Worm (Caenorhabditis elegans) whole organism, L2 larva: ENCODE data around the gene D1053.3.

Experiments used
- C34F6.9 ChIP-seq: fragments of 150-350 bp; optimal IDR thresholded peaks from 2 replicates; lab custom pipeline; 2014; ENCODE audit warnings: missing biosample characterization, missing genetic modification characterization
- F13H6.1 ChIP-seq: sonication (generic microtip); optimal IDR thresholded peaks from 2 replicates; lab custom pipeline; 2016; ENCODE audit warnings: missing genetic modification characterization, missing compliant biosample characterization
- R02D3.7 ChIP-seq: fragments of 150-350 bp; optimal IDR thresholded peaks from 2 replicates; lab custom pipeline; 2014; ENCODE audit warnings: missing biosample characterization, missing genetic modification characterization
- Y55F3AM.14 ChIP-seq: fragments of 200-800 bp; sonication (Bioruptor generic); optimal IDR thresholded peaks from 2 replicates; lab custom pipeline; 2018; ENCODE audit warnings: mild to moderate bottlenecking, missing genetic modification characterization, missing compliant biosample characterization
- ZK546.5 ChIP-seq: sonication (generic microtip); optimal IDR thresholded peaks from 2 replicates; lab custom pipeline; 2017; ENCODE audit warnings: missing biosample characterization, missing genetic modification characterization
- alr-1 ChIP-seq: fragments of 150-350 bp; optimal IDR thresholded peaks from 2 replicates; lab custom pipeline; 2014; ENCODE audit warnings: missing biosample characterization, missing genetic modification characterization
- aly-2 ChIP-seq: fragments of 150-350 bp; optimal IDR thresholded peaks from 2 replicates; lab custom pipeline; 2014; ENCODE audit warnings: missing biosample characterization, missing genetic modification characterization
- ama-1 ChIP-seq: fragments of 150-350 bp; optimal IDR thresholded peaks from 2 replicates; lab custom pipeline; 2018; ENCODE audit warnings: inconsistent platforms
- blmp-1 ChIP-seq: sonication (generic microtip); optimal IDR thresholded peaks from 2 replicates; lab custom pipeline; 2017; ENCODE audit warnings: missing genetic modification characterization, mild to moderate bottlenecking, missing compliant biosample characterization, antibody characterized with exemption, moderate library complexity; ENCODE audit not compliant: insufficient read depth
- ceh-16 ChIP-seq: fragments of 150-350 bp; optimal IDR thresholded peaks from 2 replicates; lab custom pipeline; 2014; ENCODE audit warnings: missing biosample characterization, missing genetic modification characterization
- ceh-82 ChIP-seq: fragments of 150-350 bp; optimal IDR thresholded peaks from 2 replicates; lab custom pipeline; 2014; ENCODE audit warnings: missing biosample characterization, missing genetic modification characterization
- crh-2 ChIP-seq: sonication (generic microtip); optimal IDR thresholded peaks from 2 replicates; lab custom pipeline; 2017; ENCODE audit warnings: missing biosample characterization, missing genetic modification characterization
- dmd-4 ChIP-seq: sonication (generic microtip); optimal IDR thresholded peaks from 2 replicates; lab custom pipeline; 2017; ENCODE audit warnings: missing biosample characterization, missing genetic modification characterization
- egl-27 ChIP-seq: sonication (generic microtip); optimal IDR thresholded peaks from 3 replicates; lab custom pipeline; 2017; ENCODE audit warnings: missing biosample characterization, missing genetic modification reagents, missing genetic modification characterization
- elt-1 ChIP-seq: fragments of 150-350 bp; optimal IDR thresholded peaks from 2 replicates; lab custom pipeline; 2014; ENCODE audit warnings: missing biosample characterization, missing genetic modification characterization
- elt-3 ChIP-seq: sonication (generic microtip); optimal IDR thresholded peaks from 2 replicates; lab custom pipeline; 2017; ENCODE audit warnings: missing biosample characterization, missing genetic modification characterization
- fos-1 ChIP-seq: fragments of 150-350 bp; optimal IDR thresholded peaks from 2 replicates; lab custom pipeline; 2014; ENCODE audit warnings: missing biosample characterization, missing genetic modification characterization
- gmeb-1 ChIP-seq: fragments of 150-350 bp; optimal IDR thresholded peaks from 2 replicates; lab custom pipeline; 2014; ENCODE audit warnings: missing biosample characterization, missing genetic modification characterization
- lin-11 ChIP-seq: fragments of 150-350 bp; sonication (generic microtip); optimal IDR thresholded peaks from 2 replicates; lab custom pipeline; 2014; ENCODE audit warnings: missing biosample characterization, missing genetic modification characterization, inconsistent platforms, mixed read lengths
- lin-13 ChIP-seq: fragments of 150-350 bp; optimal IDR thresholded peaks from 2 replicates; lab custom pipeline; 2014; ENCODE audit warnings: missing biosample characterization, missing genetic modification reagents, missing genetic modification characterization
- lin-39 ChIP-seq: fragments of 150-350 bp; optimal IDR thresholded peaks from 2 replicates; lab custom pipeline; 2014; ENCODE audit warnings: missing biosample characterization, missing genetic modification reagents, missing genetic modification characterization
- lsy-2 ChIP-seq, 2 experiments: fragments of 150-350 bp in 1 of 2; sonication (generic microtip) in 1 of 2; optimal IDR thresholded peaks; 2 replicates each; lab custom pipeline; 2014 to 2017; ENCODE audit warnings: missing biosample characterization in 2 of 2, missing genetic modification characterization in 2 of 2
- mab-5 ChIP-seq: fragments of 150-350 bp; optimal IDR thresholded peaks from 2 replicates; lab custom pipeline; 2014; ENCODE audit warnings: missing biosample characterization, missing genetic modification characterization
- mbf-1 ChIP-seq: sonication (generic microtip); optimal IDR thresholded peaks from 2 replicates; lab custom pipeline; 2017; ENCODE audit warnings: missing biosample characterization, missing genetic modification characterization
- mdl-1 ChIP-seq, 2 experiments: fragments of 150-350 bp in 1 of 2; sonication (generic microtip) in 1 of 2; optimal IDR thresholded peaks; 2 replicates each; lab custom pipeline; 2017; ENCODE audit warnings: missing biosample characterization in 2 of 2, missing genetic modification characterization in 2 of 2
- nhr-10 ChIP-seq: sonication (generic microtip); optimal IDR thresholded peaks from 2 replicates; lab custom pipeline; 2017; ENCODE audit warnings: missing biosample characterization, missing genetic modification characterization
- nhr-11 ChIP-seq: fragments of 150-350 bp; optimal IDR thresholded peaks from 2 replicates; lab custom pipeline; 2014; ENCODE audit warnings: missing biosample characterization, missing genetic modification characterization
- nhr-12 ChIP-seq: fragments of 150-350 bp; optimal IDR thresholded peaks from 2 replicates; lab custom pipeline; 2014; ENCODE audit warnings: missing biosample characterization, missing genetic modification characterization
- nhr-129 ChIP-seq: fragments of 150-350 bp; optimal IDR thresholded peaks from 2 replicates; lab custom pipeline; 2014; ENCODE audit warnings: missing biosample characterization, missing genetic modification characterization
- nhr-21 ChIP-seq: fragments of 150-350 bp; optimal IDR thresholded peaks from 2 replicates; lab custom pipeline; 2014; ENCODE audit warnings: missing biosample characterization, missing genetic modification characterization
- nhr-23 ChIP-seq: fragments of 150-350 bp; optimal IDR thresholded peaks from 2 replicates; lab custom pipeline; 2014; ENCODE audit warnings: missing biosample characterization, missing genetic modification reagents, missing genetic modification characterization
- nhr-25 ChIP-seq: fragments of 150-350 bp; sonication (generic microtip); optimal IDR thresholded peaks from 3 replicates; lab custom pipeline; 2014; ENCODE audit warnings: missing biosample characterization, missing genetic modification characterization
- nhr-6 ChIP-seq: fragments of 150-350 bp; optimal IDR thresholded peaks from 2 replicates; lab custom pipeline; 2014; ENCODE audit warnings: missing biosample characterization, missing genetic modification characterization
- nhr-77 ChIP-seq: fragments of 150-350 bp; optimal IDR thresholded peaks from 2 replicates; lab custom pipeline; 2014; ENCODE audit warnings: missing biosample characterization, missing genetic modification characterization
- peb-1 ChIP-seq: fragments of 150-350 bp; optimal IDR thresholded peaks from 2 replicates; lab custom pipeline; 2014; ENCODE audit warnings: missing biosample characterization, missing genetic modification characterization
- skn-1 ChIP-seq: sonication (generic microtip); optimal IDR thresholded peaks from 2 replicates; lab custom pipeline; 2017; ENCODE audit warnings: missing biosample characterization, missing genetic modification characterization
- sma-3 ChIP-seq: sonication (generic microtip); optimal IDR thresholded peaks from 2 replicates; lab custom pipeline; 2016; ENCODE audit warnings: missing genetic modification reagents, missing genetic modification characterization, missing compliant biosample characterization
- sma-9 ChIP-seq, 2 experiments: fragments of 150-350 bp in 1 of 2; sonication (generic microtip) in 1 of 2; optimal IDR thresholded peaks; 2 replicates each; lab custom pipeline; 2014 to 2016; ENCODE audit warnings: missing genetic modification characterization in 2 of 2, mild to moderate bottlenecking in 1 of 2, missing biosample characterization in 1 of 2, missing compliant biosample characterization in 1 of 2, missing genetic modification reagents in 1 of 2, moderate library complexity in 1 of 2
- snpc-4 ChIP-seq: fragments of 150-350 bp; optimal IDR thresholded peaks from 2 replicates; lab custom pipeline; 2014; ENCODE audit warnings: missing biosample characterization, missing genetic modification characterization
- unc-39 ChIP-seq: fragments of 150-350 bp; optimal IDR thresholded peaks from 2 replicates; lab custom pipeline; 2014; ENCODE audit warnings: missing biosample characterization, missing genetic modification characterization
- unc-55 ChIP-seq: fragments of 150-350 bp; sonication (generic microtip); optimal IDR thresholded peaks from 3 replicates; lab custom pipeline; 2014; ENCODE audit warnings: missing biosample characterization, missing genetic modification reagents, missing genetic modification characterization
- unc-62 ChIP-seq: fragments of 150-350 bp; optimal IDR thresholded peaks from 2 replicates; lab custom pipeline; 2014; ENCODE audit warnings: missing biosample characterization, missing genetic modification reagents, missing genetic modification characterization
- zag-1 ChIP-seq: fragments of 150-350 bp; optimal IDR thresholded peaks from 2 replicates; lab custom pipeline; 2014; ENCODE audit warnings: missing biosample characterization, missing genetic modification characterization
- ztf-1 ChIP-seq: fragments of 200-800 bp; sonication (Bioruptor generic); conservative IDR thresholded peaks from 2 replicates; pipeline ENCODE4 v1.3.6; 2022; ENCODE audit warnings: missing genetic modification characterization, missing compliant biosample characterization
- ztf-11 ChIP-seq: sonication (generic microtip); optimal IDR thresholded peaks from 2 replicates; lab custom pipeline; 2017; ENCODE audit warnings: missing biosample characterization, missing genetic modification characterization
- ztf-4 ChIP-seq: fragments of 150-350 bp; optimal IDR thresholded peaks from 2 replicates; lab custom pipeline; 2014; ENCODE audit warnings: missing biosample characterization, missing genetic modification characterization

The D1053.3 gene

ce11 chrX:11734110-11734509 is 2.8 kb downstream of the D1053.3 start:
- TF ChIP-seq nhr-21 (tag; lab: Kevin White, UChicago): no peak
- no peak for TF ChIP-seq Y55F3AM.14
- peak; percentile 66 for TF ChIP-seq fos-1
- TF ChIP-seq elt-1 (tag; lab: Kevin White, UChicago): no peak

ce11 chrX:11732752-11733151 is 4.2 kb downstream of the D1053.3 start:
- TF ChIP-seq peb-1 (tag; lab: Kevin White, UChicago): no peak
- no peak for TF ChIP-seq dmd-4
- no peak for TF ChIP-seq Y55F3AM.14
- no peak for TF ChIP-seq blmp-1 (tag; lab: Kevin White, UChicago)
- TF ChIP-seq snpc-4 (tag; lab: Kevin White, UChicago): no peak
- TF ChIP-seq fos-1: no peak
- no peak for TF ChIP-seq nhr-77 (tag; lab: Kevin White, UChicago)
- TF ChIP-seq nhr-10 (tag; lab: Kevin White, UChicago): no peak
- TF ChIP-seq mab-5 (tag; lab: Kevin White, UChicago): no peak
- no peak for TF ChIP-seq lsy-2 (tag; optimal IDR thresholded peaks at IDR 0.05; lab: Kevin White, UChicago)
- TF ChIP-seq elt-3 (tag; lab: Kevin White, UChicago): no peak
- no peak for TF ChIP-seq crh-2 (tag; lab: Kevin White, UChicago)
- no peak for TF ChIP-seq nhr-23 (tag; lab: Kevin White, UChicago)
- TF ChIP-seq mbf-1 (tag; lab: Kevin White, UChicago): no peak
- no peak for TF ChIP-seq egl-27 (tag; lab: Kevin White, UChicago)
- no peak for TF ChIP-seq C34F6.9 (tag; lab: Kevin White, UChicago)
- no peak for TF ChIP-seq lin-39 (tag; lab: Kevin White, UChicago)
- no peak for TF ChIP-seq skn-1 (tag; lab: Kevin White, UChicago)
- TF ChIP-seq nhr-12 (tag; lab: Kevin White, UChicago): no peak

- TF ChIP-seq nhr-6 (tag; lab: Kevin White, UChicago) (no peak), mdl-1 (tag; optimal IDR thresholded peaks at IDR 0.05; lab: Kevin White, UChicago) (peak; percentile 47 to 78), ztf-1 (GFP tag; lab: Robert Waterston, UW) (no peak), mab-5 (tag; lab: Kevin White, UChicago) (no peak), lin-11 (no peak), zag-1 (tag; lab: Kevin White, UChicago) (no peak), lin-13 (GFP tag; lab: Kevin White, UChicago) (no peak), ceh-16 (tag; lab: Kevin White, UChicago) (no peak), elt-1 (tag; lab: Kevin White, UChicago) (no peak), ZK546.5 (no peak), nhr-12 (tag; lab: Kevin White, UChicago) (no peak), ama-1 (lab: Kevin White, UChicago) (no peak), egl-27 (tag; lab: Kevin White, UChicago) (peak; percentile 9), snpc-4 (tag; lab: Kevin White, UChicago) (no peak), unc-55 (GFP tag; lab: Kevin White, UChicago) (no peak), R02D3.7 (tag; lab: Kevin White, UChicago) (no peak), nhr-21 (tag; lab: Kevin White, UChicago) (peak; percentile 18), lin-39 (tag; lab: Kevin White, UChicago) (no peak), C34F6.9 (tag; lab: Kevin White, UChicago) (no peak), fos-1 (peak; percentile 87), skn-1 (tag; lab: Kevin White, UChicago) (no peak), F13H6.1 (tag; lab: Kevin White, UChicago) (peak; percentile 45), blmp-1 (tag; lab: Kevin White, UChicago) (peak; percentile 5), nhr-23 (tag; lab: Kevin White, UChicago) (no peak), alr-1 (tag; lab: Kevin White, UChicago) (no peak), mbf-1 (tag; lab: Kevin White, UChicago) (no peak), crh-2 (tag; lab: Kevin White, UChicago) (peak; percentile 89), aly-2 (no peak), Y55F3AM.14 (no peak), ceh-82 (tag; lab: Kevin White, UChicago) (no peak), sma-3 (GFP tag; lab: Kevin White, UChicago) (peak; percentile 72), nhr-25 (tag; lab: Kevin White, UChicago) (no peak), dmd-4 (no peak), sma-9 (GFP tag; optimal IDR thresholded peaks at IDR 0.05; lab: Kevin White, UChicago) (peak; percentile 97), sma-9 (tag; optimal IDR thresholded peaks at IDR 0.05; lab: Kevin White, UChicago) (no peak), gmeb-1 (peak; percentile 40), unc-62 (GFP tag; lab: Kevin White, UChicago) (no peak), ztf-11 (no peak), lsy-2 (tag; optimal IDR thresholded peaks at IDR 0.05; lab: Kevin White, UChicago) (peak in 1 of 2 experiments; percentile 42), nhr-11 (tag; lab: Kevin White, UChicago) (no peak), nhr-10 (tag; lab: Kevin White, UChicago) (no peak), ztf-4 (tag; lab: Kevin White, UChicago) (no peak), unc-39 (tag; lab: Kevin White, UChicago) (no peak), nhr-129 (tag; lab: Kevin White, UChicago) (peak; percentile 62)
These were observed 9.2 kb downstream of the D1053.3 start, which contains the start of the genes gst-42 and D1053.2 for ce11 chrX:11727761-11728160. Gene gst-42, minus strand, starts transcription at chrX:11727936. Gene D1053.2, plus strand, starts transcription at chrX:11728151.
